Fruit fly (Drosophila melanogaster): ENCODE data around the gene CG31145.

CG31145 gene

dm6 chr3R:23601346-23601817 is 68.1 kb downstream of the CG31145 start (continued):
- no peak for TF ChIP-seq Met (GFP tag; optimal IDR thresholded peaks at IDR 0.05)
- no peak for TF ChIP-seq Sox102F (GFP tag; optimal IDR thresholded peaks at IDR 0.05)
- TF ChIP-seq Hr4 (GFP tag; optimal IDR thresholded peaks at IDR 0.05) = no peak
- 0 out of 3 replicates have a peak, but pooled peaks have one; percentile 22 for TF ChIP-seq eg (GFP tag; IDR thresholded peaks at IDR 0.05)
- TF ChIP-seq CG31627 (GFP tag; optimal IDR thresholded peaks at IDR 0.05) = no peak
- no peak for TF ChIP-seq Eip75B (GFP tag; optimal IDR thresholded peaks at IDR 0.05)
- TF ChIP-seq fd85E (GFP tag; optimal IDR thresholded peaks at IDR 0.05) = no peak
- TF ChIP-seq Smox (GFP tag; optimal IDR thresholded peaks at IDR 0.05) = no peak
- peak; percentile 1 for TF ChIP-seq Blimp-1 (GFP tag; optimal IDR thresholded peaks at IDR 0.05)
- peak; percentile 48 for TF ChIP-seq fkh (GFP tag; optimal IDR thresholded peaks at IDR 0.05)
- no peak for TF ChIP-seq CG4318 (GFP tag; optimal IDR thresholded peaks at IDR 0.05)
- peak; percentile 75 for TF ChIP-seq Eip78C (GFP tag)
- TF ChIP-seq CG6163 (GFP tag; IDR thresholded peaks at IDR 0.05) = 0 out of 3 replicates have a peak, but pooled peaks have one; percentile 43
- TF ChIP-seq CG32006 (GFP tag; optimal IDR thresholded peaks at IDR 0.05) = no peak

dm6 chr3R:23598934-23599333 is 70.5 kb downstream of the CG31145 start, which contains the start of gene CG10183:
TSS of gene CG10183 (minus strand) at chr3R:23599034.
- TF ChIP-seq dsx (GFP tag; optimal IDR thresholded peaks at IDR 0.05; ENCODE audit: poor library complexity, severe bottlenecking) = no peak
- TF ChIP-seq CG11762 (GFP tag; optimal IDR thresholded peaks at IDR 0.05; ENCODE audit: insufficient read depth) = no peak
- no peak for TF ChIP-seq OdsH (GFP tag; optimal IDR thresholded peaks at IDR 0.05)
- TF ChIP-seq CG11294 (GFP tag; IDR thresholded peaks at IDR 0.05) = no peak
- TF ChIP-seq Ets96B (tag; optimal IDR thresholded peaks at IDR 0.05) = no peak
- no peak for TF ChIP-seq Eip75B (GFP tag; optimal IDR thresholded peaks at IDR 0.05)
- no peak for TF ChIP-seq lz (GFP tag; optimal IDR thresholded peaks at IDR 0.05)
- TF ChIP-seq svp (GFP tag) = no peak
- TF ChIP-seq cyc (GFP tag; optimal IDR thresholded peaks at IDR 0.05) = no peak
- no peak for TF ChIP-seq pdm3 (GFP tag; optimal IDR thresholded peaks at IDR 0.05)
- no peak for TF ChIP-seq spab (GFP tag; optimal IDR thresholded peaks at IDR 0.05)
- no peak for TF ChIP-seq CG3032 (tag; optimal IDR thresholded peaks at IDR 0.05)
- TF ChIP-seq net (GFP tag; optimal IDR thresholded peaks at IDR 0.05) = no peak
- TF ChIP-seq Hr38 (GFP tag; optimal IDR thresholded peaks at IDR 0.05) = no peak
- TF ChIP-seq CG9139 (GFP tag; optimal IDR thresholded peaks at IDR 0.05) = no peak

- TF ChIP-seq CG11294 (GFP tag; IDR thresholded peaks at IDR 0.05) (no peak), svp (GFP tag) (peak; percentile 22)
These were observed 73.3 kb downstream of the CG31145 start, which contains the start of gene CG16723 for dm6 chr3R:23596173-23596572. TSS of gene CG16723 (minus strand) at chr3R:23596273.

DNA sequence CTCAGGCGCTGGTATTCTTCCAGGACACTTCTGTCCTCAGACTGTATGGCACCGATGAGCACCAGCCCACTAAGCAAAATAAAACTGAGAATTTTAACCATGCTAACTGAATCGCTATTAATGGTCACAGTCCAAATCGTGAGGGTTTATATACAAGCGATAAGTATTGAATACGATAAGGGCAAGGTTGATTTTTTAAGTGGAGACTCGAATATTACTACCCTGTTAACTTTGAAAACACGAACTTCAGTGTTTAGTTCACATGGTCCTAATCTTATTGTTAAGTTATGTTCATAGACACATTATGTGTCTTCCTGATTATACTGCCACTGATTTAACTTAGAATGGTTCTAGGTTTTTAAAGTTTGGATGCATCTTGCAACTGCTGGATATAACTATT is 76.8 kb downstream of the CG31145 start, which contains the start of gene CG33337:
CG33337 (minus strand) TSS at position 101 of the 400 bp plus-strand sequence.
- TF ChIP-seq CG34406 (GFP tag; optimal IDR thresholded peaks at IDR 0.05) (no peak), acj6 (GFP tag; optimal IDR thresholded peaks at IDR 0.05) (no peak)

DNA sequence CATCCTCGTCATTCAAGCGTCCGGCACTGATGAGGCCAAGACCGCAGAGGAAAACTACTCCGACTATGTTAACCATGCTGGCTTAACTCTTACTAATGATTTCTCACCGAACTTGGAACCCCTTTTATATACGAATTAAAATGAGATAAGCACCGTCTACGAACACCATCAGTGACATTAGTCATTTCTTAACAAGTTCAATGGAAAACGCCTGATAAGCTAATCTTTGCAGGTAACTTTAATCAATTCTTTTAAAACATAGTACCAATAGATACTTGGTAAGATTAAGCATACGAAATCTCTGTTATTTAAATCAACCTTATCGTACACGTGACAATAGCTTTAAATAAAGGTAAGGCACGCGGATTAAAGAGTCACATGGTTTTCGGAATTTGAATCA is 79.7 kb downstream of the CG31145 start, which contains the start of gene CG10182:
CG10182 (minus strand) TSS at position 101 of the 400 bp plus-strand sequence.
- TF ChIP-seq Eip75B (GFP tag; optimal IDR thresholded peaks at IDR 0.05) (no peak), Smox (GFP tag; optimal IDR thresholded peaks at IDR 0.05) (no peak)

- TF ChIP-seq Ets96B (tag; optimal IDR thresholded peaks at IDR 0.05) = no peak
- no peak for TF ChIP-seq Hr4 (GFP tag; optimal IDR thresholded peaks at IDR 0.05)
- no peak for TF ChIP-seq CG11762 (GFP tag; optimal IDR thresholded peaks at IDR 0.05; ENCODE audit: insufficient read depth)
- TF ChIP-seq CG3032 (tag; optimal IDR thresholded peaks at IDR 0.05) = no peak
- TF ChIP-seq acj6 (GFP tag; optimal IDR thresholded peaks at IDR 0.05) = no peak
- TF ChIP-seq CG7368 (GFP tag; optimal IDR thresholded peaks at IDR 0.05) = no peak
- no peak for TF ChIP-seq CG8119 (GFP tag; IDR thresholded peaks at IDR 0.05)
- TF ChIP-seq topi (GFP tag; optimal IDR thresholded peaks at IDR 0.05) = no peak
- TF ChIP-seq lz (GFP tag; optimal IDR thresholded peaks at IDR 0.05) = no peak
- no peak for TF ChIP-seq CG8632 (GFP tag; optimal IDR thresholded peaks at IDR 0.05)
- TF ChIP-seq fkh (GFP tag; optimal IDR thresholded peaks at IDR 0.05) = no peak
These were observed 92.8 kb downstream of the CG31145 start for dm6 chr3R:23576618-23577017.

Measured in whole organism, prepupa.